Worm (Caenorhabditis elegans) whole organism, L2 larva: Measurements from ENCODE around the gene cyp-14A3.

ENCODE experiments used
- C34F6.9 ChIP-seq: fragments of 150-350 bp; optimal IDR thresholded peaks from 2 replicates; lab custom pipeline; 2014; ENCODE audit warnings: missing biosample characterization, missing genetic modification characterization
- Y55F3AM.14 ChIP-seq: fragments of 200-800 bp; sonication (Bioruptor generic); optimal IDR thresholded peaks from 2 replicates; lab custom pipeline; 2018; ENCODE audit warnings: mild to moderate bottlenecking, missing genetic modification characterization, missing compliant biosample characterization
- ZK546.5 ChIP-seq: sonication (generic microtip); optimal IDR thresholded peaks from 2 replicates; lab custom pipeline; 2017; ENCODE audit warnings: missing biosample characterization, missing genetic modification characterization
- blmp-1 ChIP-seq: sonication (generic microtip); optimal IDR thresholded peaks from 2 replicates; lab custom pipeline; 2017; ENCODE audit warnings: missing genetic modification characterization, mild to moderate bottlenecking, missing compliant biosample characterization, antibody characterized with exemption, moderate library complexity; ENCODE audit not compliant: insufficient read depth
- ceh-16 ChIP-seq: fragments of 150-350 bp; optimal IDR thresholded peaks from 2 replicates; lab custom pipeline; 2014; ENCODE audit warnings: missing biosample characterization, missing genetic modification characterization
- dmd-4 ChIP-seq: sonication (generic microtip); optimal IDR thresholded peaks from 2 replicates; lab custom pipeline; 2017; ENCODE audit warnings: missing biosample characterization, missing genetic modification characterization
- elt-1 ChIP-seq: fragments of 150-350 bp; optimal IDR thresholded peaks from 2 replicates; lab custom pipeline; 2014; ENCODE audit warnings: missing biosample characterization, missing genetic modification characterization
- fos-1 ChIP-seq: fragments of 150-350 bp; optimal IDR thresholded peaks from 2 replicates; lab custom pipeline; 2014; ENCODE audit warnings: missing biosample characterization, missing genetic modification characterization
- gmeb-1 ChIP-seq: fragments of 150-350 bp; optimal IDR thresholded peaks from 2 replicates; lab custom pipeline; 2014; ENCODE audit warnings: missing biosample characterization, missing genetic modification characterization
- lin-11 ChIP-seq: fragments of 150-350 bp; sonication (generic microtip); optimal IDR thresholded peaks from 2 replicates; lab custom pipeline; 2014; ENCODE audit warnings: missing biosample characterization, missing genetic modification characterization, inconsistent platforms, mixed read lengths
- lin-39 ChIP-seq: fragments of 150-350 bp; optimal IDR thresholded peaks from 2 replicates; lab custom pipeline; 2014; ENCODE audit warnings: missing biosample characterization, missing genetic modification reagents, missing genetic modification characterization
- lsy-2 ChIP-seq, 2 experiments: fragments of 150-350 bp in 1 of 2; sonication (generic microtip) in 1 of 2; optimal IDR thresholded peaks; 2 replicates each; lab custom pipeline; 2014 to 2017; ENCODE audit warnings: missing biosample characterization in 2 of 2, missing genetic modification characterization in 2 of 2
- nhr-10 ChIP-seq: sonication (generic microtip); optimal IDR thresholded peaks from 2 replicates; lab custom pipeline; 2017; ENCODE audit warnings: missing biosample characterization, missing genetic modification characterization
- nhr-11 ChIP-seq: fragments of 150-350 bp; optimal IDR thresholded peaks from 2 replicates; lab custom pipeline; 2014; ENCODE audit warnings: missing biosample characterization, missing genetic modification characterization
- nhr-12 ChIP-seq: fragments of 150-350 bp; optimal IDR thresholded peaks from 2 replicates; lab custom pipeline; 2014; ENCODE audit warnings: missing biosample characterization, missing genetic modification characterization
- nhr-129 ChIP-seq: fragments of 150-350 bp; optimal IDR thresholded peaks from 2 replicates; lab custom pipeline; 2014; ENCODE audit warnings: missing biosample characterization, missing genetic modification characterization
- nhr-21 ChIP-seq: fragments of 150-350 bp; optimal IDR thresholded peaks from 2 replicates; lab custom pipeline; 2014; ENCODE audit warnings: missing biosample characterization, missing genetic modification characterization
- nhr-23 ChIP-seq: fragments of 150-350 bp; optimal IDR thresholded peaks from 2 replicates; lab custom pipeline; 2014; ENCODE audit warnings: missing biosample characterization, missing genetic modification reagents, missing genetic modification characterization
- nhr-237 ChIP-seq: fragments of 150-350 bp; optimal IDR thresholded peaks from 2 replicates; lab custom pipeline; 2014; ENCODE audit warnings: missing biosample characterization, missing genetic modification characterization
- nhr-25 ChIP-seq: fragments of 150-350 bp; sonication (generic microtip); optimal IDR thresholded peaks from 3 replicates; lab custom pipeline; 2014; ENCODE audit warnings: missing biosample characterization, missing genetic modification characterization
- nhr-6 ChIP-seq: fragments of 150-350 bp; optimal IDR thresholded peaks from 2 replicates; lab custom pipeline; 2014; ENCODE audit warnings: missing biosample characterization, missing genetic modification characterization
- skn-1 ChIP-seq: sonication (generic microtip); optimal IDR thresholded peaks from 2 replicates; lab custom pipeline; 2017; ENCODE audit warnings: missing biosample characterization, missing genetic modification characterization
- sma-3 ChIP-seq: sonication (generic microtip); optimal IDR thresholded peaks from 2 replicates; lab custom pipeline; 2016; ENCODE audit warnings: missing genetic modification reagents, missing genetic modification characterization, missing compliant biosample characterization
- sma-9 ChIP-seq, 2 experiments: fragments of 150-350 bp in 1 of 2; sonication (generic microtip) in 1 of 2; optimal IDR thresholded peaks; 2 replicates each; lab custom pipeline; 2014 to 2016; ENCODE audit warnings: missing genetic modification characterization in 2 of 2, mild to moderate bottlenecking in 1 of 2, missing biosample characterization in 1 of 2, missing compliant biosample characterization in 1 of 2, missing genetic modification reagents in 1 of 2, moderate library complexity in 1 of 2
- snpc-4 ChIP-seq: fragments of 150-350 bp; optimal IDR thresholded peaks from 2 replicates; lab custom pipeline; 2014; ENCODE audit warnings: missing biosample characterization, missing genetic modification characterization
- unc-55 ChIP-seq: fragments of 150-350 bp; sonication (generic microtip); optimal IDR thresholded peaks from 3 replicates; lab custom pipeline; 2014; ENCODE audit warnings: missing biosample characterization, missing genetic modification reagents, missing genetic modification characterization
- unc-62 ChIP-seq: fragments of 150-350 bp; optimal IDR thresholded peaks from 2 replicates; lab custom pipeline; 2014; ENCODE audit warnings: missing biosample characterization, missing genetic modification reagents, missing genetic modification characterization
- zag-1 ChIP-seq: fragments of 150-350 bp; optimal IDR thresholded peaks from 2 replicates; lab custom pipeline; 2014; ENCODE audit warnings: missing biosample characterization, missing genetic modification characterization
- ztf-1 ChIP-seq: fragments of 200-800 bp; sonication (Bioruptor generic); conservative IDR thresholded peaks from 2 replicates; pipeline ENCODE4 v1.3.6; 2022; ENCODE audit warnings: missing genetic modification characterization, missing compliant biosample characterization
- ztf-4 ChIP-seq: fragments of 150-350 bp; optimal IDR thresholded peaks from 2 replicates; lab custom pipeline; 2014; ENCODE audit warnings: missing biosample characterization, missing genetic modification characterization

The cyp-14A3 gene

DNA sequence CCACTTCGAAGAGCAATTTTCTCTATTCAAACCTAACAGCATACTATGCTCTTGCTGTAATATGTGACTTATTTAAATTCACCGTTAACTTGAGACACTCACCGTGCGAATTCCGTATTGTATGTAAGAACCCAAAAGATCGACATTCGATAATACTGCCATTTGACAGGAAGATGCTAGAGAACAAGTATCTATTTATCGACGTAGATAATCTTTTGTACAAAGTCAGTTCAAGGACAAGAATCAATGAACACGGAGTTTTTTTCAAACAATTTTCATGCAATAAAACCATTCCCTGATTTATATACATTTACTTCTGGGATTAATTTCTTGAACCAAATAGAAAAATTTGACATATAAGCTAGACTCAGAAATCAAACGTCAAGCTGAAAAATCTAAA lies 25.7 kb downstream of the cyp-14A3 start, which contains the start of gene K08H2.7:
K08H2.7 (minus strand) TSS at position 173 of the 400 bp plus-strand sequence.
- peak; percentile 23 for TF ChIP-seq ceh-16
- peak; percentile 55 for TF ChIP-seq nhr-25 (tag; lab: Kevin White, UChicago)
- peak; percentile 81 for TF ChIP-seq sma-9 (GFP tag; optimal IDR thresholded peaks at IDR 0.05; lab: Kevin White, UChicago)
- TF ChIP-seq sma-9 (tag; optimal IDR thresholded peaks at IDR 0.05; lab: Kevin White, UChicago), result no peak
- TF ChIP-seq elt-1 (tag; lab: Kevin White, UChicago), result peak; percentile 91
- no peak for TF ChIP-seq dmd-4
- TF ChIP-seq nhr-23 (tag; lab: Kevin White, UChicago), result peak; percentile 43
- TF ChIP-seq nhr-10 (tag; lab: Kevin White, UChicago), result no peak
- no peak for TF ChIP-seq C34F6.9
- TF ChIP-seq unc-55 (GFP tag; lab: Kevin White, UChicago), result no peak
- TF ChIP-seq blmp-1 (tag; lab: Kevin White, UChicago), result no peak
- TF ChIP-seq zag-1 (tag; lab: Kevin White, UChicago), result no peak
- no peak for TF ChIP-seq ZK546.5
- TF ChIP-seq nhr-6 (tag; lab: Kevin White, UChicago), result no peak

DNA sequence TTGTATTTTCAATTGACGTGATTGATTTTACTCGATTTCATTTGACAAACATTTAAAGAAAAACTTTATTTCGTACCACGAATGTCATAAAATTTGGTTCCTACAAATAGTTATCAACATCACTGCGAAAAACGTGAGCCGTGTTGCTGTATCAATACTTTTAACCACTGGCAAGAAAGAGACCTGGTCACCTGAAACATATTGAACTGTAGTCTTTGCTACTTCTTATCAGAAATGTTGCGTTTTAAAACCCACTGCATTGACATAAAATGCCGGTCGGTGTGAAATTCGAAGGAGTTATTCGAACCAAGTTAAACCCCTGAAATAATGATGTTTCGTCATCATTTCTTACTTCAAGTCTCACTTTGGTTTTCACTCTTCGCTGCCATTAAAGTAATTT lies 26.4 kb downstream of the cyp-14A3 start:
- TF ChIP-seq gmeb-1 (tag; lab: Kevin White, UChicago) (peak; percentile 14), fos-1 (tag; lab: Kevin White, UChicago) (peak; percentile 26), skn-1 (tag; lab: Kevin White, UChicago) (no peak), nhr-12 (tag; lab: Kevin White, UChicago) (no peak), sma-9 (GFP tag; optimal IDR thresholded peaks at IDR 0.05; lab: Kevin White, UChicago) (peak; percentile 44), sma-9 (tag; optimal IDR thresholded peaks at IDR 0.05; lab: Kevin White, UChicago) (no peak), nhr-11 (tag; lab: Kevin White, UChicago) (no peak)

DNA sequence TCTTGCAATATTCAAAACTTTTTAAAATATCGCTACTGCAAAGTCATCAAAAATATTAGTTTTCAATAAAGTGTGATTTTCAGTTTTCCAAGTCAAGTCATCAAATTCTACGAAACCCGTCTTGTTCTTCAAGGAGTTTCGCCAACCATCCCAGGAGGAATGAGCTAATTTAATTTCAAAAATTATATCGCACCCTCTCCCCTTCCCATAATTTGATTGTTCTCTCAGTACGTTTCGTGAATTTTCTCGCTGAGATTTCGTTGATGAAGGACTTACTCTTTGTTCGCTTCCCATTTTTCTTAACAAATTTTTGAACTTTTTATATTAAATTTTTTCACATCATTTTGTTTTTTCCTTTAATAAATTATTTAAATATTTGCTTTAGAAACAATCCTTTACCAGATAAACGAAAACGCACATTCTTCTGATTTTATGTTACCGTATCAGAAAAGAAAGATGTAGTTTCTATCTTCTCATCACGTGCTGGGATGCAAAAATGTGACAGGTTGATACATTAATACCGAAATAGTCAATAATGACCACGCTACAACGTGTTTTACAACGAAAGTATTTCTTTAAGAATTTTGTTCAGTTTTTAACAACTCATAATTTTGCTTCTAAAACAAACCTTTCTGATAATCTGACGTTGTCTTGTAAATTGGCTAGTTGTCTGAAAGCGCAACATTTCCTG lies 27.2 kb downstream of the cyp-14A3 start:
- TF ChIP-seq fos-1 (tag; lab: Kevin White, UChicago), result no peak
- TF ChIP-seq nhr-21, result peak; percentile 48
- no peak for TF ChIP-seq nhr-129 (tag; lab: Kevin White, UChicago)
- no peak for TF ChIP-seq lin-39
- no peak for TF ChIP-seq zag-1 (tag; lab: Kevin White, UChicago)
- TF ChIP-seq Y55F3AM.14 (GFP tag; lab: Kevin White, UChicago), result no peak
- TF ChIP-seq ztf-4 (tag; lab: Kevin White, UChicago), result no peak
- TF ChIP-seq nhr-12 (tag; lab: Kevin White, UChicago), result no peak
- TF ChIP-seq lsy-2 (tag; optimal IDR thresholded peaks at IDR 0.05; lab: Kevin White, UChicago), result no peak
- no peak for TF ChIP-seq sma-3 (GFP tag; lab: Kevin White, UChicago)
- no peak for TF ChIP-seq snpc-4 (tag; lab: Kevin White, UChicago)
- TF ChIP-seq sma-9 (GFP tag; optimal IDR thresholded peaks at IDR 0.05; lab: Kevin White, UChicago), result peak; percentile 48
- no peak for TF ChIP-seq sma-9 (tag; optimal IDR thresholded peaks at IDR 0.05; lab: Kevin White, UChicago)
- no peak for TF ChIP-seq lin-11 (tag; lab: Kevin White, UChicago)
- no peak for TF ChIP-seq dmd-4
- no peak for TF ChIP-seq unc-62 (GFP tag; lab: Kevin White, UChicago)
- TF ChIP-seq ztf-1 (GFP tag; lab: Robert Waterston, UW), result no peak
- peak; percentile 59 for TF ChIP-seq nhr-25 (tag; lab: Kevin White, UChicago)
- no peak for TF ChIP-seq nhr-23 (tag; lab: Kevin White, UChicago)
- no peak for TF ChIP-seq nhr-237 (tag; lab: Kevin White, UChicago)

DNA sequence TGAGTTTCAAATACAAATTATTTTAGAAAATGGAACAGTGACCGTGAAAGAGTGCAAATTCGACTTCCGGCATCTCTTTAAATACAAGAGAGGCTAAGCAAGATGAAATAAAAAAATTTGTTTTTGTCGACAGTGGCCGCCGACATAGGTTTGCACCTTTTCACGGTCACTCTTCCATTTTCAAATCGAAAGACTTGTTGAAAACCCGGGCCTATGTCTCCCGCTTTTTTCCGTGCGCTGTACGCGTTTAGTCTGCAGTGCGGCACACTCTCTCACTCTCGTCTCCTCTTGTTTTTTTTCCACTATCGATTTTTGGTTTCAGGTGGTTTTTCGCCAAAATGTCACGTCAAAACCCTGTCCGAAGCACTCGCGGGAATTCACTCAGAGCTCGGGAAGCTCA lies 28.9 kb downstream of the cyp-14A3 start, which contains the start of gene hpl-1:
hpl-1 (plus strand) TSS at position 301 of the 400 bp plus-strand sequence.
- TF ChIP-seq nhr-25 (tag; lab: Kevin White, UChicago) (no peak), sma-3 (GFP tag; lab: Kevin White, UChicago) (no peak), nhr-11 (tag; lab: Kevin White, UChicago) (no peak), lin-11 (tag; lab: Kevin White, UChicago) (peak; percentile 25)

DNA sequence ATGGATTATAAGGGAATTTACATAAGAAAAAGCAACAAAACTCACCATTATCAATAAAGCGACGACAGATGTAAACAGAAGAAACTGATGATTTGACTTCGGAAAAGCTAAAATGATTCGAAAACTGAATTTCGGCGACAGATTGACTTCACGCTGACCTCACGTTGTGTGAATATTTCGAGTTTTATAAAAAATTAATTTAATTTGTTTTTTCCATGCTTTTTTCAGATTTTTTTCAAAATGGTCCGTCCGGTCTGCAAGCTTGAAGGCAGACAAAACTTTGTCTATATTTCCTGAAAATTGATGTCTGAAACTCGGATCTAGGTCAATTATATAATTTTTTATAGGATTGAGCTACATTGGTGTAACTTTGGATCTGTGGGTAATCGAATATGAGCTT lies 31.8 kb downstream of the cyp-14A3 start, which contains the start of gene K08H2.5:
K08H2.5 (minus strand) TSS at position 101 of the 400 bp plus-strand sequence.
- TF ChIP-seq nhr-237 (tag; lab: Kevin White, UChicago), result no peak
- TF ChIP-seq nhr-21, result no peak
